Worm (Caenorhabditis elegans) whole organism, late embryonic: Measurements from ENCODE around the gene R05G9.3.

Source experiments
- C38D4.7 ChIP-seq: fragments of 200-800 bp; sonication (Bioruptor generic); optimal IDR thresholded peaks from 2 replicates; lab custom pipeline; 2018; ENCODE audit warnings: mild to moderate bottlenecking, missing genetic modification characterization, moderate library complexity, missing compliant biosample characterization
- elt-2 ChIP-seq: sonication (generic microtip); optimal IDR thresholded peaks from 2 replicates; lab custom pipeline; 2016; ENCODE audit warnings: missing genetic modification reagents, missing genetic modification characterization, missing compliant biosample characterization
- fkh-10 ChIP-seq: fragments of 150-350 bp; optimal IDR thresholded peaks from 2 replicates; lab custom pipeline; 2014; ENCODE audit warnings: missing biosample characterization, missing genetic modification reagents, missing genetic modification characterization
- pha-2 ChIP-seq: sonication (generic microtip); optimal IDR thresholded peaks from 2 replicates; lab custom pipeline; 2017; ENCODE audit warnings: mild to moderate bottlenecking, missing genetic modification characterization, missing compliant biosample characterization
- sox-4 ChIP-seq: sonication (generic microtip); optimal IDR thresholded peaks from 2 replicates; lab custom pipeline; 2017; ENCODE audit warnings: mild to moderate bottlenecking, missing genetic modification characterization, inconsistent platforms, missing compliant biosample characterization

DNA sequence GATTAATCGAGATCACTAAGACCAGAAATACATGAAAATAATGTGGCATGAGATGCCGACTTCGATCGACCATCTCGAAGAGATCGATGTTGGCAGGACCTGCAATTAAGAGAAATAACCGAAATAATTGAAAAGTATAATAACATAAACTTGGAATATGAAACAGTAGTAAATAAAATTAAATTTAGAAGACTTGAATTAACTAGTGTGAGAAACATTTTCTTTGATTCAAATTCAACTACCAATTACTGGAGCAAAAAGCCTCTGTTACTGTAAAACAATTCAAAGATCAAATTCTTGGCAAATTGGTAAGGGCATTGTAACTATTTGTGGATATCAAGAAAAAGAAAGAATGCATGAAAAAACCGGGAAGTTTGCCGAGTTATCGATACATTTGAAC is 12.6 kb upstream of the R05G9.3 start, which contains the start of gene R05G9R.1:
- TF ChIP-seq pha-2 (no peak), C38D4.7 (GFP tag; lab: Kevin White, UChicago) (no peak), fkh-10 (GFP tag; lab: Kevin White, UChicago) (no peak), sox-4 (no peak), elt-2 (tag; lab: Kevin White, UChicago) (no peak)
